Worm (Caenorhabditis elegans): ENCODE measurements around the gene rbbp-5.

The rbbp-5 gene

DNA sequence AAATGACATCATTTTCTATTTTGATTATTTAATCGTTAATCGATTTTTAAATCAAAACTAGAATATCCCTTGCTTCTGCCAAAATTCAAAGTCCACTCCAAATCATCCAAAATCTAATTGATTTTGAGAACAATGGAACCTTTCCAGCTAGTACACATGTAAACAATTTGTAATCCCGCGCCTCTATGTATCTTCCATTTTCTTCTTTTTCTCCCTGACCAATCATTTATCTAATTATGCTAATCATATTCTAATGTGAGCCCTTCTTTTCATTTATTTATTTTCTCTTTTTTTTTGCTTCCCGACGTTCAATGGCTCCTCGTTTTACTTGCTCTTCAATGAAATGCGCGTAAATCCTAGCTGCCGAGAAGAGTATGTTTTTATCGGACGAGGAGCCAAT, 40.5 kb downstream of the rbbp-5 start:
- TF ChIP-seq snpc-1.3 (tag; optimal IDR thresholded peaks at IDR 0.05; ENCODE audit: insufficient read depth) (no peak), hrde-1 (tag; optimal IDR thresholded peaks at IDR 0.05; ENCODE audit: borderline replicate concordance) (no peak), madf-3 (GFP tag; IDR thresholded peaks at IDR 0.05) (no peak), F52B5.7 (tag; optimal IDR thresholded peaks at IDR 0.05) (no peak), Y53G8AR.9 (GFP tag; conservative IDR thresholded peaks at IDR 0.05) (no peak), madf-6 (GFP tag; IDR thresholded peaks at IDR 0.05) (no peak), aptf-2 (GFP tag; conservative IDR thresholded peaks at IDR 0.05) (no peak), lag-1 (GFP tag; IDR thresholded peaks at IDR 0.05) (no peak), pbrm-1 (GFP tag; IDR thresholded peaks at IDR 0.05) (no peak)

- TF ChIP-seq sptf-2 (GFP tag; optimal IDR thresholded peaks at IDR 0.05) (no peak), tbp1 (GFP tag; optimal IDR thresholded peaks at IDR 0.05) (no peak), snpc-3.4 (tag; optimal IDR thresholded peaks at IDR 0.05) (no peak), F55B11.4 (tag; optimal IDR thresholded peaks at IDR 0.05; ENCODE audit: borderline replicate concordance, insufficient read depth) (no peak), aptf-3 (GFP tag; IDR thresholded peaks at IDR 0.05) (no peak), dpff-1 (tag; optimal IDR thresholded peaks at IDR 0.05) (no peak), efl-1 (GFP tag; optimal IDR thresholded peaks at IDR 0.05) (no peak), lag-1 (GFP tag; IDR thresholded peaks at IDR 0.05) (no peak), F10E7.11 (tag; optimal IDR thresholded peaks at IDR 0.05) (no peak), rcor-1 (GFP tag; IDR thresholded peaks at IDR 0.05) (no peak), K11D2.4 (GFP tag; IDR thresholded peaks at IDR 0.05) (no peak), mel-28 (tag; optimal IDR thresholded peaks at IDR 0.05; ENCODE audit: borderline replicate concordance) (no peak), hmg-20 (GFP tag; IDR thresholded peaks at IDR 0.05) (no peak), hsf-1 (GFP tag; IDR thresholded peaks at IDR 0.05) (no peak), let-526 (GFP tag; IDR thresholded peaks at IDR 0.05) (no peak), mes-4 (tag; optimal IDR thresholded peaks at IDR 0.05) (no peak), T07F8.4 (tag; optimal IDR thresholded peaks at IDR 0.05) (no peak), madf-10 (tag; optimal IDR thresholded peaks at IDR 0.05) (no peak), dox-1 (GFP tag; IDR thresholded peaks at IDR 0.05) (no peak)
Measured at ce11 chrII:6139484-6139883, 41.9 kb downstream of the rbbp-5 start.

DNA sequence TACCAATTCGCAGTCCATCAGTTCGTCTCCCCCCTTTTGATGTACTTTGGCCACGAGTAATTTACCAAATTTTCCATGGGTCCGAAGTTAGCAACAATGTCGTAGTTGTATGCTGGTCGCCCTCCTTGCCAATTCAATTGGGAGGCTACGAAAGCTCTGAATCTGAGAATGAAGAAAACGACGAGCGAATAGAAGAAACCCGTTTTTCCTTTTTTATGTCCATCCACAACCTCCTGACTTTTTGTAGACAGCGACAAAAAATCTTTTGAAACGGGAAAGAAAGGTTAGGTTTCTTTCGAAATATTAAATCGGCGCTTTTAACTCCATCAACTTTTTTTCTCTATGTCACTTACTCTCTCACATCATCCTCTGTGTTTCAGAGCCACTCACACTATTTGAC, 44.9 kb downstream of the rbbp-5 start:
- no peak for TF ChIP-seq ceh-40 (GFP tag; IDR thresholded peaks at IDR 0.05)
- TF ChIP-seq ceh-91 (GFP tag; IDR thresholded peaks at IDR 0.05) = no peak
- TF ChIP-seq chd-7 (tag; optimal IDR thresholded peaks at IDR 0.05) = no peak
- no peak for TF ChIP-seq tbx-9 (tag; optimal IDR thresholded peaks at IDR 0.05; ENCODE audit: borderline replicate concordance)
- no peak for TF ChIP-seq attf-5 (GFP tag; optimal IDR thresholded peaks at IDR 0.05)
- no peak for TF ChIP-seq ets-4 (GFP tag; optimal IDR thresholded peaks at IDR 0.05)
- TF ChIP-seq tbp1 (GFP tag; optimal IDR thresholded peaks at IDR 0.05) = no peak
- no peak for TF ChIP-seq ztf-26 (tag; optimal IDR thresholded peaks at IDR 0.05)

DNA sequence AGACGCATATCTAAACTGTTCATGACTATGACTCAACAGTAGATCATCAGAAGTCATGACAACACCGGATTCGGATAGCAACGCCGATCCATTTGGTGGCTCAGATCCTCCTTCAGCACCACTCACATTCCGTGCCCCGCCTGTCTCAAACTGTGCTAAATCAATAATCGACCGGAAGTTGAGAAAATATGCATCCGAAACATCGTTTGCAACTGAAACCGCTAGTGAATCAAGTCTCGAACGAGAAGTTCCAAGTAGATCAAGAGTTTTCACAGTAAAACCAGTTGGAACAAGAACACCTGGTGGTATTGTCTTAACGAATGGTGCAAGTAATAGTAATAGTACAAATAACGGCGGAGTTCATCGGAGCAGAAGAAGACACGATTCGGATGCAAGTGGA, 49.5 kb downstream of the rbbp-5 start:
- no peak for TF ChIP-seq mxl-1 (tag; optimal IDR thresholded peaks at IDR 0.05)
- TF ChIP-seq nhr-120 (GFP tag; IDR thresholded peaks at IDR 0.05) = no peak
- TF ChIP-seq F49E8.2 (tag; optimal IDR thresholded peaks at IDR 0.05; ENCODE audit: insufficient read depth) = no peak
